Worm (Caenorhabditis elegans): ENCODE data around the gene Y59A8A.8.

The Y59A8A.8 gene

DNA sequence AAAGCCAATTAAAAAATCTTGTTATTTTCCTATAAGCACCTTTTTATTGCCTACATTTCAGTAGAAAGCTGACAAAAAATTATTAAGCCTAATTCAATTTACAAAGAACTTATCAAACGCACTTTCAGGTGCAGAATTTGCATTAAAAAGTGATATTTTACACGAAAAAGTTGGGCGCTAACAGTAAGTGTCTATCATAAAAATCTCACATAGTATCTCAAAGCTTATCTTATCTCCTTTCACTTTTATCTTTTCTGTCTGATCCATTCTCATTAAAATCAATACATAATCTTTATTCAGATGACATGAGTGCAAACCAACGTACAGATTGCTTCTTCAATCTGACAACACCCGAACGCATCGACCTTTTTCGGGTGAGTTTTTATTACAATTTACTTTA lies 44.6 kb downstream of the Y59A8A.8 start, which contains the start of gene dcar-1:
Gene dcar-1, plus strand, starts transcription at position 301 of the 400 bp plus-strand sequence.
- TF ChIP-seq unc-86 (tag; optimal IDR thresholded peaks at IDR 0.05) = no peak
- TF ChIP-seq tbx-7 (tag; optimal IDR thresholded peaks at IDR 0.05) = no peak
- TF ChIP-seq che-1 (tag; optimal IDR thresholded peaks at IDR 0.05) = no peak
- no peak for TF ChIP-seq K02D7.2 (tag; optimal IDR thresholded peaks at IDR 0.05)
- no peak for TF ChIP-seq madf-2 (tag; optimal IDR thresholded peaks at IDR 0.05)
- TF ChIP-seq ceh-19 (GFP tag; optimal IDR thresholded peaks at IDR 0.05) = no peak
- TF ChIP-seq pqm-1 (tag; optimal IDR thresholded peaks at IDR 0.05) = no peak
- no peak for TF ChIP-seq ama-1 (optimal IDR thresholded peaks at IDR 0.05)
- no peak for TF ChIP-seq hlh-8 (tag; optimal IDR thresholded peaks at IDR 0.05)
- TF ChIP-seq hlh-15 (tag; optimal IDR thresholded peaks at IDR 0.05) = no peak
- no peak for TF ChIP-seq ttx-3 (tag; optimal IDR thresholded peaks at IDR 0.05)
- no peak for TF ChIP-seq hlh-30 (tag; optimal IDR thresholded peaks at IDR 0.05; ENCODE audit: insufficient read depth)
- TF ChIP-seq pat-9 (tag; optimal IDR thresholded peaks at IDR 0.05) = no peak
- TF ChIP-seq dmd-4 (tag; optimal IDR thresholded peaks at IDR 0.05; ENCODE audit: borderline replicate concordance) = no peak
- TF ChIP-seq ceh-48 (tag; optimal IDR thresholded peaks at IDR 0.05) = no peak
- no peak for TF ChIP-seq gmeb-2 (tag; optimal IDR thresholded peaks at IDR 0.05)
- no peak for TF ChIP-seq rnt-1 (tag; optimal IDR thresholded peaks at IDR 0.05)
- TF ChIP-seq npax-4 (tag; optimal IDR thresholded peaks at IDR 0.05) = no peak

Data from whole organism, late embryonic.